Worm (Caenorhabditis elegans) whole organism, L1 larva: ENCODE results near the gene C56G2.4.

Experiments
- C04F5.9 ChIP-seq: sonication (generic microtip); optimal IDR thresholded peaks from 2 replicates; lab custom pipeline; 2016; ENCODE audit warnings: missing genetic modification characterization, missing compliant biosample characterization
- aha-1 ChIP-seq: fragments of 150-350 bp; optimal IDR thresholded peaks from 2 replicates; lab custom pipeline; 2014; ENCODE audit warnings: missing biosample characterization, missing genetic modification characterization
- alr-1 ChIP-seq: fragments of 200-800 bp; sonication (Bioruptor generic); optimal IDR thresholded peaks from 2 replicates; lab custom pipeline; 2018; ENCODE audit warnings: borderline replicate concordance, mild to moderate bottlenecking, missing genetic modification characterization, missing compliant biosample characterization
- aly-2 ChIP-seq: fragments of 150-350 bp; optimal IDR thresholded peaks from 2 replicates; lab custom pipeline; 2014; ENCODE audit warnings: missing biosample characterization, missing genetic modification characterization
- ceh-63 ChIP-seq: fragments of 200-800 bp; sonication (Bioruptor generic); optimal IDR thresholded peaks from 2 replicates; lab custom pipeline; 2018; ENCODE audit warnings: mild to moderate bottlenecking, missing genetic modification characterization, missing compliant biosample characterization
- ceh-8 ChIP-seq: fragments of 200-800 bp; sonication (Bioruptor generic); optimal IDR thresholded peaks from 2 replicates; lab custom pipeline; 2018; ENCODE audit warnings: mild to moderate bottlenecking, missing genetic modification characterization, moderate library complexity, missing compliant biosample characterization
- ceh-82 ChIP-seq, 3 experiments: fragments of 150-350 bp in 1 of 3; sonication (generic microtip) in 2 of 3; optimal IDR thresholded peaks; 2 replicates each; lab custom pipeline; 2014 to 2017; ENCODE audit warnings: missing biosample characterization in 3 of 3, missing genetic modification characterization in 3 of 3
- ces-1 ChIP-seq: fragments of 150-350 bp; optimal IDR thresholded peaks from 2 replicates; lab custom pipeline; 2014; ENCODE audit warnings: missing biosample characterization, missing genetic modification reagents, missing genetic modification characterization
- dsc-1 ChIP-seq: sonication (generic microtip); optimal IDR thresholded peaks from 2 replicates; lab custom pipeline; 2016; ENCODE audit warnings: mild to moderate bottlenecking, missing genetic modification characterization, missing compliant biosample characterization
- efl-3 ChIP-seq: fragments of 200-800 bp; sonication (Bioruptor generic); optimal IDR thresholded peaks from 2 replicates; lab custom pipeline; 2018; ENCODE audit warnings: mild to moderate bottlenecking, missing genetic modification characterization, missing compliant biosample characterization
- egl-27 ChIP-seq, 2 experiments: fragments of 150-350 bp in 1 of 2; sonication (generic microtip); optimal IDR thresholded peaks; 3 replicates each; lab custom pipeline; 2017 to 2018; ENCODE audit warnings: missing biosample characterization in 2 of 2, missing genetic modification characterization in 2 of 2, missing genetic modification reagents in 2 of 2
- fkh-10 ChIP-seq: sonication (generic microtip); optimal IDR thresholded peaks from 2 replicates; lab custom pipeline; 2017; ENCODE audit warnings: missing biosample characterization, missing genetic modification reagents, missing genetic modification characterization
- fkh-4 ChIP-seq: sonication (generic microtip); optimal IDR thresholded peaks from 2 replicates; lab custom pipeline; 2016; ENCODE audit warnings: missing compliant biosample characterization, missing genetic modification characterization, borderline replicate concordance
- fkh-8 ChIP-seq: sonication (generic microtip); optimal IDR thresholded peaks from 2 replicates; lab custom pipeline; 2016; ENCODE audit warnings: mild to moderate bottlenecking, missing genetic modification characterization, missing compliant biosample characterization
- grh-1 ChIP-seq: fragments of 200-800 bp; sonication (Bioruptor generic); IDR thresholded peaks from 2 replicates; pipeline ENCODE4 v1.3.6; 2022; ENCODE audit warnings: missing genetic modification reagents, missing genetic modification characterization, missing compliant biosample characterization
- isw-1 ChIP-seq: fragments of 200-800 bp; sonication (Bioruptor generic); IDR thresholded peaks from 2 replicates; pipeline ENCODE4 v1.3.6; 2022; ENCODE audit warnings: missing genetic modification characterization, missing compliant biosample characterization
- jun-1 ChIP-seq: fragments of 150-350 bp; optimal IDR thresholded peaks from 2 replicates; lab custom pipeline; 2014; ENCODE audit warnings: missing biosample characterization, missing genetic modification reagents, missing genetic modification characterization
- lin-13 ChIP-seq: fragments of 150-350 bp; optimal IDR thresholded peaks from 2 replicates; lab custom pipeline; 2014; ENCODE audit warnings: missing biosample characterization, missing genetic modification reagents, missing genetic modification characterization
- lin-14 ChIP-seq: fragments of 200-800 bp; sonication (Bioruptor generic); optimal IDR thresholded peaks from 2 replicates; lab custom pipeline; 2018; ENCODE audit warnings: mild to moderate bottlenecking, missing genetic modification characterization, moderate library complexity, missing compliant biosample characterization
- lin-39 ChIP-seq: fragments of 150-350 bp; optimal IDR thresholded peaks from 2 replicates; lab custom pipeline; 2014; ENCODE audit warnings: missing biosample characterization, missing genetic modification reagents, missing genetic modification characterization
- lsy-2 ChIP-seq, 2 experiments: fragments of 150-350 bp; optimal IDR thresholded peaks; 2 replicates each; lab custom pipeline; 2014; ENCODE audit warnings: missing biosample characterization in 2 of 2, missing genetic modification characterization in 2 of 2
- mef-2 ChIP-seq: fragments of 150-350 bp; optimal IDR thresholded peaks from 2 replicates; lab custom pipeline; 2014; ENCODE audit warnings: missing biosample characterization, missing genetic modification characterization
- nhr-20 ChIP-seq: sonication (generic microtip); optimal IDR thresholded peaks from 2 replicates; lab custom pipeline; 2016; ENCODE audit warnings: mild to moderate bottlenecking, missing genetic modification characterization, missing compliant biosample characterization
- nhr-47 ChIP-seq: sonication (generic microtip); optimal IDR thresholded peaks from 2 replicates; lab custom pipeline; 2016; ENCODE audit warnings: mild to moderate bottlenecking, missing genetic modification characterization, moderate library complexity, missing compliant biosample characterization
- nhr-71 ChIP-seq: sonication (generic microtip); optimal IDR thresholded peaks from 2 replicates; lab custom pipeline; 2016; ENCODE audit warnings: mild to moderate bottlenecking, missing genetic modification characterization, moderate library complexity, missing compliant biosample characterization
- nhr-76 ChIP-seq: sonication (generic microtip); optimal IDR thresholded peaks from 2 replicates; lab custom pipeline; 2017; ENCODE audit warnings: missing biosample characterization, missing genetic modification characterization
- nhr-84 ChIP-seq: sonication (generic microtip); optimal IDR thresholded peaks from 2 replicates; lab custom pipeline; 2017; ENCODE audit warnings: missing biosample characterization, missing genetic modification characterization
- nhr-85 ChIP-seq: sonication (generic microtip); peaks from one replicate; lab custom pipeline; 2016; ENCODE audit warnings: missing genetic modification characterization, inconsistent platforms, missing compliant biosample characterization
- skn-1 ChIP-seq: fragments of 150-350 bp; optimal IDR thresholded peaks from 2 replicates; lab custom pipeline; 2014; ENCODE audit warnings: missing biosample characterization, missing genetic modification characterization
- snu-23 ChIP-seq: sonication (generic microtip); optimal IDR thresholded peaks from 2 replicates; lab custom pipeline; 2016; ENCODE audit warnings: missing genetic modification characterization, missing compliant biosample characterization
- tlp-1 ChIP-seq: fragments of 150-350 bp; optimal IDR thresholded peaks from 2 replicates; lab custom pipeline; 2014; ENCODE audit warnings: missing biosample characterization, missing genetic modification characterization
- unc-86 ChIP-seq: sonication (generic microtip); optimal IDR thresholded peaks from 2 replicates; lab custom pipeline; 2016; ENCODE audit warnings: missing genetic modification characterization, missing compliant biosample characterization
- unc-98 ChIP-seq: fragments of 200-800 bp; sonication (Bioruptor generic); IDR thresholded peaks from 2 replicates; pipeline ENCODE4 v1.3.6; 2022; ENCODE audit warnings: missing genetic modification characterization, missing compliant biosample characterization
- zag-1 ChIP-seq: fragments of 150-350 bp; optimal IDR thresholded peaks from 2 replicates; lab custom pipeline; 2014; ENCODE audit warnings: missing biosample characterization, missing genetic modification characterization
- ztf-4 ChIP-seq: fragments of 150-350 bp; optimal IDR thresholded peaks from 2 replicates; lab custom pipeline; 2014; ENCODE audit warnings: missing biosample characterization, missing genetic modification characterization

C56G2.4 gene

ce11 chrIII:6309066-6309465 lies 22.5 kb upstream of the C56G2.4 start, which contains the start of gene gar-2:
TSS of gene gar-2 (plus strand) at chrIII:6309366.
- TF ChIP-seq C04F5.9 (no peak), aha-1 (no peak), snu-23 (GFP tag; lab: Kevin White, UChicago) (no peak), nhr-76 (no peak), nhr-85 (tag; lab: Kevin White, UChicago) (no peak), lin-13 (GFP tag; lab: Kevin White, UChicago) (no peak), ceh-63 (GFP tag; lab: Kevin White, UChicago) (no peak), ztf-4 (tag; lab: Kevin White, UChicago) (no peak), lsy-2 (tag; optimal IDR thresholded peaks at IDR 0.05; lab: Kevin White, UChicago) (no peak), ceh-8 (GFP tag; lab: Kevin White, UChicago) (no peak)

ce11 chrIII:6310352-6310751 lies 21.2 kb upstream of the C56G2.4 start:
- TF ChIP-seq fkh-10 (GFP tag; lab: Kevin White, UChicago) (peak; percentile 87), lsy-2 (tag; optimal IDR thresholded peaks at IDR 0.05; lab: Kevin White, UChicago) (peak in 1 of 2 experiments; percentile 5), lin-14 (peak; percentile 66), ceh-82 (tag; optimal IDR thresholded peaks at IDR 0.05; lab: Kevin White, UChicago) (peak in 1 of 3 experiments; percentile 2), nhr-71 (tag; lab: Kevin White, UChicago) (peak; percentile 8), nhr-84 (no peak), ces-1 (GFP tag; lab: Kevin White, UChicago) (peak; percentile 30), aly-2 (tag; lab: Kevin White, UChicago) (no peak), efl-3 (no peak), unc-98 (no peak)

ce11 chrIII:6311452-6311851 lies 20.1 kb upstream of the C56G2.4 start:
- TF ChIP-seq nhr-47, result peak; percentile 24
- no peak for TF ChIP-seq alr-1 (tag; lab: Kevin White, UChicago)
- TF ChIP-seq fkh-8 (tag; lab: Kevin White, UChicago), result peak; percentile 52
- TF ChIP-seq nhr-20 (tag; lab: Kevin White, UChicago), result no peak
- TF ChIP-seq fkh-4, result no peak
- no peak for TF ChIP-seq tlp-1 (tag; lab: Kevin White, UChicago)
- no peak for TF ChIP-seq jun-1

ce11 chrIII:6312244-6312643 lies 19.3 kb upstream of the C56G2.4 start:
- no peak for TF ChIP-seq aha-1
- TF ChIP-seq grh-1 (GFP tag; lab: Robert Waterston, UW), result no peak
- no peak for TF ChIP-seq ceh-8 (GFP tag; lab: Kevin White, UChicago)
- peak; percentile 32 for TF ChIP-seq lin-14
- TF ChIP-seq, all 84 proteins: peak for 1

- TF ChIP-seq lin-39 (tag; lab: Kevin White, UChicago) (no peak), lin-14 (peak; percentile 3)
Measured at ce11 chrIII:6315515-6315914, 16.0 kb upstream of the C56G2.4 start.

- no peak for TF ChIP-seq mef-2 (tag; lab: Kevin White, UChicago)
- TF ChIP-seq aly-2 (tag; lab: Kevin White, UChicago), result no peak
- TF ChIP-seq zag-1 (tag; lab: Kevin White, UChicago), result no peak
- TF ChIP-seq unc-86 (tag; lab: Kevin White, UChicago), result no peak
- TF ChIP-seq egl-27 (tag; optimal IDR thresholded peaks at IDR 0.05; lab: Kevin White, UChicago), result no peak
- no peak for TF ChIP-seq isw-1 (GFP tag; lab: Robert Waterston, UW)
- no peak for TF ChIP-seq dsc-1
- TF ChIP-seq skn-1 (tag; lab: Kevin White, UChicago), result no peak
- TF ChIP-seq unc-98, result no peak
Measured at ce11 chrIII:6316795-6317194, 14.7 kb upstream of the C56G2.4 start.
